Fruit fly (Drosophila melanogaster) whole organism, embryonic: ENCODE data around the gene mv.

ENCODE experiments used
- Asciz ChIP-seq: fragments of 200-800 bp; sonication (Bioruptor generic); optimal IDR thresholded peaks from 2 replicates; lab custom pipeline; 2017; ENCODE audit warnings: missing biosample characterization, mild to moderate bottlenecking, missing genetic modification characterization, missing genetic modification reagents
- B-H2 ChIP-seq: fragments of 200-800 bp; sonication (Bioruptor generic); optimal IDR thresholded peaks from 2 replicates; lab custom pipeline; 2018; ENCODE audit warnings: missing biosample characterization, mild to moderate bottlenecking, missing genetic modification characterization
- BEAF-32 ChIP-seq: fragments of 200-800 bp; sonication (Bioruptor generic); optimal IDR thresholded peaks from 3 replicates; lab custom pipeline; 2017; ENCODE audit warnings: missing biosample characterization, missing genetic modification characterization, mild to moderate bottlenecking, moderate library complexity, missing genetic modification reagents
- C15 ChIP-seq: fragments of 200-800 bp; sonication (Bioruptor generic); IDR thresholded peaks from 3 replicates; pipeline ENCODE4 v1.3.6; 2022; ENCODE audit warnings: missing biosample characterization, missing genetic modification characterization
- CG11696 ChIP-seq: fragments of 200-800 bp; sonication (Bioruptor generic); IDR thresholded peaks from 2 replicates; pipeline ENCODE4 v1.3.6; 2022; ENCODE audit warnings: missing biosample characterization, missing genetic modification characterization
- CG12299 ChIP-seq: fragments of 200-800 bp; sonication (Bioruptor generic); optimal IDR thresholded peaks from 2 replicates; lab custom pipeline; 2018; ENCODE audit warnings: missing biosample characterization, mild to moderate bottlenecking, missing genetic modification characterization
- CG12942 ChIP-seq: fragments of 200-800 bp; sonication (Bioruptor generic); optimal IDR thresholded peaks from 3 replicates; lab custom pipeline; 2016; ENCODE audit warnings: missing biosample characterization, missing genetic modification characterization
- CG15514 ChIP-seq: fragments of 200-800 bp; sonication (Bioruptor generic); optimal IDR thresholded peaks from 3 replicates; lab custom pipeline; 2017; ENCODE audit warnings: missing biosample characterization, missing genetic modification characterization, mild to moderate bottlenecking, moderate library complexity, missing genetic modification reagents
- CG18619 ChIP-seq: fragments of 200-800 bp; sonication (Bioruptor generic); optimal IDR thresholded peaks from 3 replicates; lab custom pipeline; 2017; ENCODE audit warnings: missing biosample characterization, mild to moderate bottlenecking, missing genetic modification characterization
- CG3407 ChIP-seq: fragments of 200-800 bp; sonication (Bioruptor generic); optimal IDR thresholded peaks from 2 replicates; lab custom pipeline; 2018; ENCODE audit warnings: missing biosample characterization, mild to moderate bottlenecking, missing genetic modification characterization
- CG3838 ChIP-seq: fragments of 200-800 bp; sonication (Bioruptor generic); optimal IDR thresholded peaks from 3 replicates; lab custom pipeline; 2016; ENCODE audit warnings: missing biosample characterization, missing genetic modification characterization
- CG3995 ChIP-seq: fragments of 200-800 bp; sonication (Bioruptor generic); optimal IDR thresholded peaks from 3 replicates; lab custom pipeline; 2016; ENCODE audit warnings: missing biosample characterization, missing genetic modification characterization
- CG7963 ChIP-seq: fragments of 200-800 bp; sonication (Bioruptor generic); IDR thresholded peaks from 3 replicates; pipeline ENCODE4 v1.3.6; 2022; ENCODE audit warnings: missing biosample characterization, missing genetic modification characterization; ENCODE audit not compliant: partially characterized antibody
- CG7987 ChIP-seq: fragments of 200-800 bp; sonication (Bioruptor generic); optimal IDR thresholded peaks from 2 replicates; lab custom pipeline; 2018; ENCODE audit warnings: missing biosample characterization, mild to moderate bottlenecking, missing genetic modification characterization, moderate library complexity
- CG8290 ChIP-seq, 3 experiments: fragments of 200-800 bp; sonication (Bioruptor generic); optimal IDR thresholded peaks; 2 replicates each; lab custom pipeline; 2016 to 2019; ENCODE audit warnings: missing biosample characterization in 3 of 3, missing genetic modification characterization in 3 of 3, mild to moderate bottlenecking in 2 of 3, moderate library complexity in 1 of 3
- CG9437 ChIP-seq: fragments of 200-800 bp; sonication (Bioruptor generic); optimal IDR thresholded peaks from 2 replicates; lab custom pipeline; 2018; ENCODE audit warnings: missing biosample characterization, mild to moderate bottlenecking, missing genetic modification characterization
- CG9727 ChIP-seq: fragments of 200-800 bp; sonication (Bioruptor generic); optimal IDR thresholded peaks from 3 replicates; lab custom pipeline; 2017; ENCODE audit warnings: missing biosample characterization, mild to moderate bottlenecking, missing genetic modification characterization
- Drgx ChIP-seq: fragments of 200-800 bp; sonication (Bioruptor generic); IDR thresholded peaks from 2 replicates; pipeline ENCODE4 v1.3.6; 2022; ENCODE audit warnings: missing biosample characterization, missing genetic modification characterization
- Ets65A ChIP-seq: fragments of 200-800 bp; sonication (Bioruptor generic); peaks from one replicate; lab custom pipeline; 2016; ENCODE audit warnings: missing biosample characterization, missing genetic modification characterization
- H2.0 ChIP-seq: fragments of 200-800 bp; sonication (Bioruptor generic); IDR thresholded peaks from 2 replicates; pipeline ENCODE4 v1.3.6; 2022; ENCODE audit warnings: missing biosample characterization, missing genetic modification characterization
- HLHmδ ChIP-seq: fragments of 200-800 bp; sonication (Bioruptor generic); optimal IDR thresholded peaks from 2 replicates; lab custom pipeline; 2018; ENCODE audit warnings: missing biosample characterization, mild to moderate bottlenecking, missing genetic modification characterization, moderate library complexity
- Hr39 ChIP-seq: fragments of >200 bp; optimal IDR thresholded peaks from 2 replicates; lab custom pipeline; 2017
- Med ChIP-seq: fragments of 200-800 bp; sonication (Bioruptor generic); peaks from one replicate; lab custom pipeline; 2016; ENCODE audit warnings: missing biosample characterization, missing genetic modification characterization, mild to moderate bottlenecking, inconsistent platforms, moderate library complexity
- Mes4 ChIP-seq: fragments of 200-800 bp; sonication (Bioruptor generic); optimal IDR thresholded peaks from 2 replicates; lab custom pipeline; 2016; ENCODE audit warnings: missing biosample characterization, missing genetic modification characterization
- Mrtf ChIP-seq: fragments of 200-800 bp; sonication (Bioruptor generic); IDR thresholded peaks from 3 replicates; pipeline ENCODE4 v1.3.6; 2022; ENCODE audit warnings: missing biosample characterization, missing genetic modification characterization
- Opbp ChIP-seq: fragments of 200-800 bp; sonication (Bioruptor generic); IDR thresholded peaks from 3 replicates; pipeline ENCODE4 v1.3.6; 2022; ENCODE audit warnings: missing biosample characterization, missing genetic modification characterization; ENCODE audit not compliant: partially characterized antibody
- PHDP ChIP-seq: fragments of 200-800 bp; sonication (Bioruptor generic); optimal IDR thresholded peaks from 3 replicates; lab custom pipeline; 2018; ENCODE audit warnings: missing biosample characterization, mild to moderate bottlenecking, missing genetic modification characterization, moderate library complexity
- Poxn ChIP-seq: fragments of 200-800 bp; sonication (Bioruptor generic); IDR thresholded peaks from 2 replicates; pipeline ENCODE4 v1.3.6; 2022; ENCODE audit warnings: missing biosample characterization, missing genetic modification characterization
- Ptx1 ChIP-seq: fragments of 200-800 bp; sonication (Bioruptor generic); IDR thresholded peaks from 2 replicates; pipeline ENCODE4 v1.3.6; 2022; ENCODE audit warnings: missing biosample characterization, missing genetic modification characterization
- Sox100B ChIP-seq: fragments of 200-800 bp; sonication (Bioruptor generic); optimal IDR thresholded peaks from 3 replicates; lab custom pipeline; 2018; ENCODE audit warnings: missing biosample characterization, mild to moderate bottlenecking, missing genetic modification characterization
- Taf1 ChIP-seq: fragments of 200-800 bp; sonication (Bioruptor generic); IDR thresholded peaks from 2 replicates; pipeline ENCODE4 v1.3.6; 2022; ENCODE audit warnings: missing biosample characterization, missing genetic modification characterization
- Trl ChIP-seq, 3 experiments: fragments of >200 bp in 2 of 3; fragments of 200-800 bp in 1 of 3; sonication (Bioruptor generic) in 1 of 3; optimal IDR thresholded peaks; 2 replicates in 1 of 3; 3 replicates in 2 of 3; lab custom pipeline; 2016 to 2017; ENCODE audit warnings: missing biosample characterization in 1 of 3, missing genetic modification characterization in 1 of 3
- Xbp1 ChIP-seq: fragments of 200-800 bp; sonication (Bioruptor generic); optimal IDR thresholded peaks from 3 replicates; lab custom pipeline; 2016; ENCODE audit warnings: missing biosample characterization, mild to moderate bottlenecking, missing genetic modification characterization
- al ChIP-seq: fragments of 200-800 bp; sonication (Bioruptor generic); IDR thresholded peaks from 2 replicates; pipeline ENCODE4 v1.3.6; 2022; ENCODE audit warnings: missing biosample characterization, missing genetic modification characterization
- cad ChIP-seq: fragments of >200 bp; optimal IDR thresholded peaks from 2 replicates; lab custom pipeline; 2017; ENCODE audit warnings: missing biosample characterization, missing genetic modification characterization
- chm ChIP-seq: fragments of 200-800 bp; sonication (Bioruptor generic); IDR thresholded peaks from 2 replicates; pipeline ENCODE4 v1.3.6; 2022; ENCODE audit warnings: missing biosample characterization, missing genetic modification characterization
- dmrt99B ChIP-seq: fragments of 200-800 bp; sonication (Bioruptor generic); optimal IDR thresholded peaks from 2 replicates; lab custom pipeline; 2018; ENCODE audit warnings: missing biosample characterization, mild to moderate bottlenecking, missing genetic modification characterization, moderate library complexity
- pzg ChIP-seq: fragments of 200-800 bp; sonication (Bioruptor generic); optimal IDR thresholded peaks from 3 replicates; lab custom pipeline; 2018; ENCODE audit warnings: missing biosample characterization, mild to moderate bottlenecking, missing genetic modification characterization, moderate library complexity
- trh ChIP-seq: fragments of 200-800 bp; sonication (Bioruptor generic); optimal IDR thresholded peaks from 2 replicates; lab custom pipeline; 2016; ENCODE audit warnings: missing biosample characterization, missing genetic modification characterization
- ttk ChIP-seq: fragments of 200-800 bp; sonication (Bioruptor generic); IDR thresholded peaks from 2 replicates; pipeline ENCODE4 v2.1.2; 2022; ENCODE audit warnings: missing biosample characterization, missing genetic modification characterization
- zen ChIP-seq: fragments of 200-800 bp; sonication (Bioruptor generic); optimal IDR thresholded peaks from 3 replicates; lab custom pipeline; 2018; ENCODE audit warnings: missing biosample characterization, mild to moderate bottlenecking, missing genetic modification characterization, moderate library complexity

Gene mv

dm6 chr3L:2004732-2005131 lies 40.8 kb upstream of the mv start (continued):
- TF ChIP-seq CG15514 (GFP tag; lab: Kevin White, UChicago), result peak; percentile 7
- TF ChIP-seq dmrt99B, result peak; percentile 40
- TF ChIP-seq al (GFP tag; lab: Robert Waterston, UW), result no peak
- TF ChIP-seq H2.0, result no peak
- peak; percentile 32 for TF ChIP-seq Sox100B (GFP tag; lab: Kevin White, UChicago)
- no peak for TF ChIP-seq CG3995 (GFP tag; lab: Kevin White, UChicago)
- TF ChIP-seq cad (GFP tag; lab: Kevin White, UChicago), result no peak
- no peak for TF ChIP-seq Drgx (GFP tag; lab: Robert Waterston, UW)
- no peak for TF ChIP-seq Hr39 (lab: Kevin White, UChicago)
- peak; percentile 28 for TF ChIP-seq PHDP
- TF ChIP-seq chm (GFP tag; lab: Robert Waterston, UW), result no peak
- no peak for TF ChIP-seq CG8290 (GFP tag; optimal IDR thresholded peaks at IDR 0.05; lab: Kevin White, UChicago)
- TF ChIP-seq CG8290 (tag; optimal IDR thresholded peaks at IDR 0.05; lab: Kevin White, UChicago), result peak in 1 of 2 experiments; percentile 43
- TF ChIP-seq CG11696 (GFP tag; lab: Robert Waterston, UW), result 0 out of 2 replicates have a peak, but pooled peaks have one; percentile 39
- TF ChIP-seq Ptx1 (GFP tag; lab: Robert Waterston, UW), result no peak
- no peak for TF ChIP-seq Taf1 (GFP tag; lab: Robert Waterston, UW)
- TF ChIP-seq B-H2 (GFP tag; lab: Kevin White, UChicago), result no peak
- TF ChIP-seq CG9437, result no peak
- TF ChIP-seq Poxn (GFP tag; lab: Robert Waterston, UW), result no peak
- no peak for TF ChIP-seq trh (GFP tag; lab: Kevin White, UChicago)
- no peak for TF ChIP-seq CG12299 (tag; lab: Kevin White, UChicago)
- no peak for TF ChIP-seq CG9727 (GFP tag; lab: Kevin White, UChicago)
- TF ChIP-seq Trl (optimal IDR thresholded peaks at IDR 0.05; lab: Kevin White, UChicago), result no peak
- TF ChIP-seq Trl (GFP tag; optimal IDR thresholded peaks at IDR 0.05; lab: Kevin White, UChicago), result peak; percentile 1
- no peak for TF ChIP-seq CG7987 (GFP tag; lab: Kevin White, UChicago)
- TF ChIP-seq C15 (GFP tag; lab: Robert Waterston, UW), result no peak
- no peak for TF ChIP-seq zen (tag; lab: Kevin White, UChicago)
- TF ChIP-seq Med (GFP tag; lab: Kevin White, UChicago), result peak; percentile 83
- TF ChIP-seq Mrtf (GFP tag; lab: Robert Waterston, UW), result no peak
- TF ChIP-seq BEAF-32, result no peak
- TF ChIP-seq CG7963 (GFP tag; lab: Robert Waterston, UW), result no peak
- no peak for TF ChIP-seq CG12942 (GFP tag; lab: Kevin White, UChicago)
- peak; percentile 42 for TF ChIP-seq Asciz (GFP tag; lab: Kevin White, UChicago)
- TF ChIP-seq CG3407 (GFP tag; lab: Kevin White, UChicago), result peak; percentile 26
- TF ChIP-seq Xbp1 (GFP tag; lab: Kevin White, UChicago), result no peak
- peak; percentile 11 for TF ChIP-seq CG18619

- TF ChIP-seq CG11696 (GFP tag; lab: Robert Waterston, UW), result 0 out of 2 replicates have a peak, but pooled peaks have one; percentile 27
- peak; percentile 42 for TF ChIP-seq Ets65A (GFP tag; lab: Kevin White, UChicago)
- no peak for TF ChIP-seq CG7963 (GFP tag; lab: Robert Waterston, UW)
- TF ChIP-seq HLHmδ, result no peak
- 0 out of 2 replicates have a peak, but pooled peaks have one; percentile 9 for TF ChIP-seq ttk (GFP tag; lab: Robert Waterston, UW)
- TF ChIP-seq CG3838, result no peak
- TF ChIP-seq pzg (GFP tag; lab: Kevin White, UChicago), result no peak
- no peak for TF ChIP-seq Opbp (GFP tag; lab: Robert Waterston, UW)
- TF ChIP-seq Mes4, result no peak
- TF ChIP-seq, all 482 proteins: peak for 3
Observed at dm6 chr3L:1985406-1985805, 21.4 kb upstream of the mv start.
